Worm (Caenorhabditis elegans) whole organism, late embryonic: ENCODE measurements around the gene ippk-1.
A peak's percentile ranks its signal among the peaks of the same experiment; 100 is the strongest.

Source experiments
- C08G9.2 ChIP-seq: sonication (generic microtip); optimal IDR thresholded peaks from 2 replicates; lab custom pipeline; 2016; ENCODE audit warnings: mild to moderate bottlenecking, missing genetic modification characterization, moderate library complexity, missing compliant biosample characterization
- C38D4.7 ChIP-seq: fragments of 200-800 bp; sonication (Bioruptor generic); optimal IDR thresholded peaks from 2 replicates; lab custom pipeline; 2018; ENCODE audit warnings: mild to moderate bottlenecking, missing genetic modification characterization, moderate library complexity, missing compliant biosample characterization
- F13H6.1 ChIP-seq: sonication (generic microtip); optimal IDR thresholded peaks from 2 replicates; lab custom pipeline; 2016; ENCODE audit warnings: missing genetic modification characterization, missing compliant biosample characterization
- T23F11.4 ChIP-seq: fragments of 200-800 bp; sonication (Bioruptor generic); optimal IDR thresholded peaks from 2 replicates; lab custom pipeline; 2018; ENCODE audit warnings: mild to moderate bottlenecking, missing genetic modification characterization, missing compliant biosample characterization
- ahr-1 ChIP-seq: sonication (generic microtip); optimal IDR thresholded peaks from 2 replicates; lab custom pipeline; 2016; ENCODE audit warnings: missing genetic modification characterization, missing compliant biosample characterization
- ama-1 ChIP-seq: fragments of 150-350 bp; optimal IDR thresholded peaks from 2 replicates; lab custom pipeline; 2014
- ceh-14 ChIP-seq: sonication (generic microtip); optimal IDR thresholded peaks from 2 replicates; lab custom pipeline; 2016; ENCODE audit warnings: missing genotype, missing genetic modification characterization, missing compliant biosample characterization
- ceh-18 ChIP-seq: sonication (generic microtip); optimal IDR thresholded peaks from 2 replicates; lab custom pipeline; 2016; ENCODE audit warnings: missing genetic modification characterization, missing compliant biosample characterization
- ceh-30 ChIP-seq: fragments of 150-350 bp; optimal IDR thresholded peaks from 2 replicates; lab custom pipeline; 2014; ENCODE audit warnings: missing biosample characterization, missing genetic modification characterization
- ceh-31 ChIP-seq: sonication (generic microtip); optimal IDR thresholded peaks from 2 replicates; lab custom pipeline; 2016; ENCODE audit warnings: missing genetic modification characterization, missing compliant biosample characterization
- ceh-34 ChIP-seq: sonication (generic microtip); optimal IDR thresholded peaks from 2 replicates; lab custom pipeline; 2016; ENCODE audit warnings: mild to moderate bottlenecking, missing genetic modification characterization, missing compliant biosample characterization
- ceh-45 ChIP-seq: fragments of 200-800 bp; sonication (Bioruptor generic); IDR thresholded peaks from 2 replicates; pipeline ENCODE4 v1.3.6; 2022; ENCODE audit warnings: missing genetic modification reagents, missing genetic modification characterization, missing compliant biosample characterization
- ceh-48 ChIP-seq: sonication (generic microtip); optimal IDR thresholded peaks from 2 replicates; lab custom pipeline; 2016; ENCODE audit warnings: missing genetic modification characterization, inconsistent platforms, missing compliant biosample characterization
- ceh-6 ChIP-seq: fragments of 200-800 bp; sonication (Bioruptor generic); optimal IDR thresholded peaks from 2 replicates; lab custom pipeline; 2018; ENCODE audit warnings: mild to moderate bottlenecking, missing genetic modification characterization, missing compliant biosample characterization
- che-1 ChIP-seq: sonication (generic microtip); optimal IDR thresholded peaks from 2 replicates; lab custom pipeline; 2016; ENCODE audit warnings: mild to moderate bottlenecking, missing genetic modification characterization, missing compliant biosample characterization
- dve-1 ChIP-seq: sonication (generic microtip); optimal IDR thresholded peaks from 2 replicates; lab custom pipeline; 2017; ENCODE audit warnings: antibody characterized with exemption, mild to moderate bottlenecking, missing genetic modification characterization, missing compliant biosample characterization
- elt-2 ChIP-seq: sonication (generic microtip); optimal IDR thresholded peaks from 2 replicates; lab custom pipeline; 2016; ENCODE audit warnings: missing genetic modification reagents, missing genetic modification characterization, missing compliant biosample characterization
- fax-1 ChIP-seq: sonication (generic microtip); optimal IDR thresholded peaks from 2 replicates; lab custom pipeline; 2016; ENCODE audit warnings: missing genotype, missing genetic modification characterization, missing compliant biosample characterization
- fkh-10 ChIP-seq: fragments of 150-350 bp; optimal IDR thresholded peaks from 2 replicates; lab custom pipeline; 2014; ENCODE audit warnings: missing biosample characterization, missing genetic modification reagents, missing genetic modification characterization
- fkh-6 ChIP-seq: sonication (generic microtip); optimal IDR thresholded peaks from 2 replicates; lab custom pipeline; 2016; ENCODE audit warnings: missing genetic modification characterization, missing compliant biosample characterization
- gmeb-2 ChIP-seq: sonication (generic microtip); optimal IDR thresholded peaks from 2 replicates; lab custom pipeline; 2016; ENCODE audit warnings: missing genetic modification characterization, inconsistent platforms, missing compliant biosample characterization
- hlh-15 ChIP-seq: sonication (generic microtip); optimal IDR thresholded peaks from 2 replicates; lab custom pipeline; 2016; ENCODE audit warnings: missing genetic modification characterization, missing compliant biosample characterization
- hlh-8 ChIP-seq: sonication (generic microtip); optimal IDR thresholded peaks from 2 replicates; lab custom pipeline; 2016; ENCODE audit warnings: missing genotype, missing genetic modification characterization, missing compliant biosample characterization
- nfya-1 ChIP-seq: sonication (generic microtip); optimal IDR thresholded peaks from 2 replicates; lab custom pipeline; 2017; ENCODE audit warnings: missing genetic modification characterization, mild to moderate bottlenecking, missing compliant biosample characterization, antibody characterized with exemption, moderate library complexity
- nhr-11 ChIP-seq: fragments of 150-350 bp; optimal IDR thresholded peaks from 2 replicates; lab custom pipeline; 2014; ENCODE audit warnings: missing biosample characterization, missing genetic modification characterization
- npax-4 ChIP-seq: sonication (generic microtip); optimal IDR thresholded peaks from 2 replicates; lab custom pipeline; 2016; ENCODE audit warnings: missing genetic modification characterization, missing compliant biosample characterization
- pha-4 ChIP-seq: fragments of 150-350 bp; optimal IDR thresholded peaks from 2 replicates; lab custom pipeline; 2018; ENCODE audit warnings: missing biosample characterization, missing genetic modification reagents, missing genetic modification characterization
- pqm-1 ChIP-seq: sonication (generic microtip); optimal IDR thresholded peaks from 2 replicates; lab custom pipeline; 2016; ENCODE audit warnings: missing genetic modification characterization, missing compliant biosample characterization
- pros-1 ChIP-seq: fragments of 150-350 bp; optimal IDR thresholded peaks from 2 replicates; lab custom pipeline; 2014; ENCODE audit warnings: missing biosample characterization, missing genetic modification reagents, missing genetic modification characterization
- ref-2 ChIP-seq: sonication (generic microtip); optimal IDR thresholded peaks from 2 replicates; lab custom pipeline; 2016; ENCODE audit warnings: missing genetic modification characterization, missing compliant biosample characterization
- rnt-1 ChIP-seq: sonication (generic microtip); optimal IDR thresholded peaks from 2 replicates; lab custom pipeline; 2016; ENCODE audit warnings: missing genetic modification characterization, missing compliant biosample characterization
- sdc-2 ChIP-seq: sonication (generic microtip); optimal IDR thresholded peaks from 2 replicates; lab custom pipeline; 2016; ENCODE audit warnings: missing genotype, missing genetic modification characterization, missing compliant biosample characterization
- sox-2 ChIP-seq: fragments of 200-800 bp; sonication (Bioruptor generic); IDR thresholded peaks from 2 replicates; pipeline ENCODE4 v1.3.6; 2022; ENCODE audit warnings: missing genetic modification reagents, missing genetic modification characterization, missing compliant biosample characterization
- sox-4 ChIP-seq: sonication (generic microtip); optimal IDR thresholded peaks from 2 replicates; lab custom pipeline; 2017; ENCODE audit warnings: mild to moderate bottlenecking, missing genetic modification characterization, inconsistent platforms, missing compliant biosample characterization
- syd-9 ChIP-seq: sonication (generic microtip); optimal IDR thresholded peaks from 2 replicates; lab custom pipeline; 2016; ENCODE audit warnings: mild to moderate bottlenecking, missing genetic modification characterization, moderate library complexity, missing compliant biosample characterization
- tbx-2 ChIP-seq: sonication (generic microtip); optimal IDR thresholded peaks from 2 replicates; lab custom pipeline; 2016; ENCODE audit warnings: missing genetic modification characterization, missing compliant biosample characterization
- unc-42 ChIP-seq: sonication (generic microtip); optimal IDR thresholded peaks from 2 replicates; lab custom pipeline; 2016; ENCODE audit warnings: missing genotype, missing genetic modification characterization, missing compliant biosample characterization
- unc-55 ChIP-seq: sonication (generic microtip); optimal IDR thresholded peaks from 2 replicates; lab custom pipeline; 2017; ENCODE audit warnings: missing biosample characterization, missing genetic modification reagents, missing genetic modification characterization
- zip-5 ChIP-seq: sonication (generic microtip); optimal IDR thresholded peaks from 2 replicates; lab custom pipeline; 2016; ENCODE audit warnings: missing genetic modification characterization, missing compliant biosample characterization

The ippk-1 gene

ce11 chrII:12088833-12089232, 46.1 kb downstream of the ippk-1 start, which contains the start of gene cnt-1:
TSS of gene cnt-1 (minus strand) at chrII:12088868.
- TF ChIP-seq nhr-11 (tag; lab: Kevin White, UChicago) (no peak), ceh-14 (tag; lab: Kevin White, UChicago) (no peak), zip-5 (tag; lab: Kevin White, UChicago) (no peak), fax-1 (no peak), fkh-6 (no peak), sox-4 (tag; lab: Kevin White, UChicago) (no peak), hlh-15 (no peak), sdc-2 (tag; lab: Kevin White, UChicago) (no peak), ceh-30 (tag; lab: Kevin White, UChicago) (no peak), T23F11.4 (no peak), unc-55 (GFP tag; lab: Kevin White, UChicago) (no peak), ref-2 (tag; lab: Kevin White, UChicago) (no peak), hlh-8 (tag; lab: Kevin White, UChicago) (no peak), rnt-1 (no peak), gmeb-2 (tag; lab: Kevin White, UChicago) (no peak), ceh-45 (GFP tag; lab: Robert Waterston, UW) (no peak), ceh-18 (no peak), pqm-1 (tag; lab: Kevin White, UChicago) (no peak), elt-2 (tag; lab: Kevin White, UChicago) (no peak)

ce11 chrII:12089616-12090215, 47.0 kb downstream of the ippk-1 start:
- no peak for TF ChIP-seq elt-2 (tag; lab: Kevin White, UChicago)
- no peak for TF ChIP-seq ama-1 (lab: Kevin White, UChicago)
- TF ChIP-seq zip-5 (tag; lab: Kevin White, UChicago) = no peak
- TF ChIP-seq F13H6.1 (tag; lab: Kevin White, UChicago) = no peak
- TF ChIP-seq ceh-31 (tag; lab: Kevin White, UChicago) = peak; percentile 65
- no peak for TF ChIP-seq C38D4.7 (GFP tag; lab: Kevin White, UChicago)
- TF ChIP-seq ahr-1 = no peak
- TF ChIP-seq ceh-6 = no peak
- no peak for TF ChIP-seq syd-9 (tag; lab: Kevin White, UChicago)
- TF ChIP-seq ref-2 (tag; lab: Kevin White, UChicago) = no peak
- peak; percentile 43 for TF ChIP-seq nfya-1 (tag; lab: Kevin White, UChicago)
- peak; percentile 27 for TF ChIP-seq C08G9.2 (tag; lab: Kevin White, UChicago)
- TF ChIP-seq tbx-2 (tag; lab: Kevin White, UChicago) = peak; percentile 55
- TF ChIP-seq ceh-18 = peak; percentile 1
- no peak for TF ChIP-seq pros-1 (tag; lab: Kevin White, UChicago)
- peak; percentile 98 for TF ChIP-seq unc-42 (tag; lab: Kevin White, UChicago)
- TF ChIP-seq fkh-10 = peak; percentile 68
- peak; percentile 14; the same call in 1 of the 2 replicates for TF ChIP-seq sox-2 (GFP tag; lab: Robert Waterston, UW)
- no peak for TF ChIP-seq ceh-34 (tag; lab: Kevin White, UChicago)
- TF ChIP-seq dve-1 = no peak
- TF ChIP-seq che-1 (tag; lab: Kevin White, UChicago) = no peak

DNA sequence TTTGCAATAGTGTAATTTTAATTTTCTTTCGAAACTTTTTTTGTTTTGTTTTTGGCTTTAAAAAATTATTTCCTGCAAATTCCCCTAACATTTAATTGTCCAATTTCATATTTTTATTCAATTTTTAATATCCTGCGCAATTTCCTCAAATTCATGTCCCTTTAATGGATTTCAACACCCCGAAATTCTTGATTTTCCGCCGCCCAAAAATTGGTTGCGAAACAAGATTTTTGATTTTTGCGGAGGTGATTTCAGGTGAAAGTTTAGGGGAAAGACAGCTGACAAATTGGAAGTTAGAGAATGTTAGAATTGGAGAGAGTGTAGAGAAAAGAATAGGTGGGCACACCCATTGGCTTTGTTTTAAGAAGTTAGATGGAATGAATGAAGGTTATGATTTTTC, 52.3 kb downstream of the ippk-1 start:
- TF ChIP-seq ceh-31 (tag; lab: Kevin White, UChicago) (no peak), ceh-6 (no peak), pha-4 (tag; lab: Kevin White, UChicago) (no peak)
- TF ChIP-seq, all 69 proteins: peak for 0

DNA sequence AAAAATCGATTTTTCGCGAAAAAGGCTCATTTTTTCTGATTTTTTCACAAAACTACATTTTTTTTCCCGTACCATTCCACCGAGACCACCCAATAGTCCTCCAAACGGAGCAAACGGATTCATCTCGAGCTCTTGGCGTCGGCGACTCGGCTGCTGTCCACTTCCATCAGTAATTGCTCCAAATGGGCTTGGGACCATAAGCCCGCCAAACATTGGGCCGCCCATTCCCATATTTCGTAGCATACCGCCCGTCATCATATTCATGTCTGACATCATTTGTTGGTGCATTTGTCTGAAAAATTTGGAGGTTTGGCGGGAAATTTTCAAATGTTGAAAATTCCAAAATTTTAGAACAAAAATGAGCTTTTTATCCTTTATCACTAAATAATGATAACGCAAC, 56.0 kb downstream of the ippk-1 start:
- TF ChIP-seq ceh-48 (tag; lab: Kevin White, UChicago) (no peak), npax-4 (no peak)
